Worm (Caenorhabditis elegans): ENCODE data around the gene C46H3.2.

DNA sequence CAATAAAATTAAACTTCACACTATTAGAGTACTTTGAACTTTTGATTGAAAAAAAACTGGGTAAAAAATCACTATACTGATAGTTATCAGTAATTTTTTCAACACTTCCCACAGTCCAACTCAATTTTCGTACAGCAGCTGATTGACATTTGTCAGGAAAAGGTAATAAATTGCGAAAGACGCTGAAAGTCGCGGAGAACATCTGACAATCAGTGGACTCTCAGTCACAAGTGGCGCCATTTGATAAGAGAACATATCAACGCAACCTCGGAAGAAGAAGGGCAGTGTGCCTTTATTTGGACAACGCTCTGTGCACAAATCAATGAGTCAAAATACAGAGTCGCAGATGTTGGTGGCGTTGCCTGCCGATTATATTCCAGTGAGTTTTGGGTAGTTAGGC lies 42.0 kb upstream of the C46H3.2 start, which contains the start of gene C52B11.5:
- TF ChIP-seq ceh-28 (tag; optimal IDR thresholded peaks at IDR 0.05) (no peak), unc-62 (GFP tag; optimal IDR thresholded peaks at IDR 0.05) (no peak), elt-2 (tag; optimal IDR thresholded peaks at IDR 0.05) (peak; percentile 97), fkh-2 (tag; optimal IDR thresholded peaks at IDR 0.05) (no peak), mml-1 (tag; optimal IDR thresholded peaks at IDR 0.05) (no peak), ceh-16 (tag; optimal IDR thresholded peaks at IDR 0.05) (no peak), fos-1 (tag; optimal IDR thresholded peaks at IDR 0.05) (no peak), ceh-82 (tag; optimal IDR thresholded peaks at IDR 0.05) (no peak), ztf-11 (tag; optimal IDR thresholded peaks at IDR 0.05) (no peak), unc-39 (tag; optimal IDR thresholded peaks at IDR 0.05) (no peak)

All from whole organism, L3 larva.